Fruit fly (Drosophila melanogaster) whole organism, embryonic: ENCODE measurements around the gene CG10560.
A peak's percentile ranks its signal among the peaks of the same experiment; 100 is the strongest.

Experiments
- Atf6 ChIP-seq: fragments of 200-800 bp; sonication (Bioruptor generic); IDR thresholded peaks from 2 replicates; pipeline ENCODE4 v1.3.6; 2022; ENCODE audit warnings: missing biosample characterization, missing genetic modification characterization
- CG10147 ChIP-seq: fragments of 200-800 bp; sonication (Bioruptor generic); optimal IDR thresholded peaks from 2 replicates; lab custom pipeline; 2019; ENCODE audit warnings: missing biosample characterization, mild to moderate bottlenecking, missing genetic modification characterization, moderate library complexity
- CG10431 ChIP-seq: fragments of 200-800 bp; sonication (Bioruptor generic); optimal IDR thresholded peaks from 3 replicates; lab custom pipeline; 2018; ENCODE audit warnings: missing biosample characterization, mild to moderate bottlenecking, missing genetic modification characterization
- CG12071 ChIP-seq: fragments of 200-800 bp; sonication (Bioruptor generic); optimal IDR thresholded peaks from 3 replicates; lab custom pipeline; 2018; ENCODE audit warnings: missing biosample characterization, mild to moderate bottlenecking, missing genetic modification characterization
- CG13775 ChIP-seq: fragments of 200-800 bp; sonication (Bioruptor generic); optimal IDR thresholded peaks from 3 replicates; lab custom pipeline; 2017; ENCODE audit warnings: missing biosample characterization, mild to moderate bottlenecking, missing genetic modification characterization
- CG14050 ChIP-seq: fragments of 200-800 bp; sonication (Bioruptor generic); IDR thresholded peaks from 3 replicates; pipeline ENCODE4 v1.3.6; 2022; ENCODE audit warnings: missing biosample characterization, missing genetic modification characterization
- CG15601 ChIP-seq: fragments of 200-800 bp; sonication (Bioruptor generic); optimal IDR thresholded peaks from 3 replicates; lab custom pipeline; 2019; ENCODE audit warnings: missing biosample characterization, mild to moderate bottlenecking, missing genetic modification characterization, moderate library complexity
- CG16813 ChIP-seq: fragments of 200-800 bp; sonication (Bioruptor generic); IDR thresholded peaks from 3 replicates; pipeline ENCODE4 v1.3.6; 2022; ENCODE audit warnings: missing biosample characterization, missing genetic modification characterization; ENCODE audit not compliant: partially characterized antibody
- CG16863 ChIP-seq: fragments of 200-800 bp; sonication (Bioruptor generic); optimal IDR thresholded peaks from 3 replicates; lab custom pipeline; 2016; ENCODE audit warnings: missing biosample characterization, missing genetic modification characterization
- CG2116 ChIP-seq: fragments of 200-800 bp; sonication (Bioruptor generic); optimal IDR thresholded peaks from 3 replicates; lab custom pipeline; 2018; ENCODE audit warnings: missing biosample characterization, mild to moderate bottlenecking, missing genetic modification characterization
- CG30020 ChIP-seq: fragments of 200-800 bp; optimal IDR thresholded peaks from 2 replicates; lab custom pipeline; 2019; ENCODE audit warnings: missing biosample characterization, mild to moderate bottlenecking, missing genetic modification characterization, moderate library complexity
- CG30403 ChIP-seq: fragments of 200-800 bp; sonication (Bioruptor generic); optimal IDR thresholded peaks from 3 replicates; lab custom pipeline; 2016; ENCODE audit warnings: missing biosample characterization, missing genetic modification characterization
- CG3163 ChIP-seq: fragments of 200-800 bp; sonication (Bioruptor generic); optimal IDR thresholded peaks from 3 replicates; lab custom pipeline; 2016; ENCODE audit warnings: missing biosample characterization, missing genetic modification characterization
- CG33213 ChIP-seq: fragments of 200-800 bp; sonication (Bioruptor generic); optimal IDR thresholded peaks from 3 replicates; lab custom pipeline; 2016; ENCODE audit warnings: missing biosample characterization, missing genetic modification characterization
- CG3838 ChIP-seq: fragments of 200-800 bp; sonication (Bioruptor generic); optimal IDR thresholded peaks from 3 replicates; lab custom pipeline; 2016; ENCODE audit warnings: missing biosample characterization, missing genetic modification characterization
- CG4360 ChIP-seq: fragments of 200-800 bp; sonication (Bioruptor generic); IDR thresholded peaks from 2 replicates; pipeline ENCODE4 v1.3.6; 2022; ENCODE audit warnings: missing biosample characterization, missing genetic modification characterization
- CG9727 ChIP-seq: fragments of 200-800 bp; sonication (Bioruptor generic); optimal IDR thresholded peaks from 3 replicates; lab custom pipeline; 2017; ENCODE audit warnings: missing biosample characterization, mild to moderate bottlenecking, missing genetic modification characterization
- CHES-1-like ChIP-seq: fragments of 200-800 bp; sonication (Bioruptor generic); optimal IDR thresholded peaks from 2 replicates; lab custom pipeline; 2016; ENCODE audit warnings: missing biosample characterization, missing genetic modification characterization
- Deaf1 ChIP-seq: fragments of 200-800 bp; optimal IDR thresholded peaks from 3 replicates; lab custom pipeline; 2019; ENCODE audit warnings: missing biosample characterization, mild to moderate bottlenecking, missing genetic modification characterization, moderate library complexity
- Dll ChIP-seq: fragments of 200-800 bp; sonication (Bioruptor generic); IDR thresholded peaks from 4 replicates; pipeline ENCODE4 v1.3.6; 2022; ENCODE audit warnings: missing biosample characterization, missing genetic modification characterization; ENCODE audit not compliant: partially characterized antibody
- Fer2 ChIP-seq: fragments of 200-800 bp; sonication (Bioruptor generic); optimal IDR thresholded peaks from 2 replicates; lab custom pipeline; 2018; ENCODE audit warnings: missing biosample characterization, mild to moderate bottlenecking, missing genetic modification characterization, moderate library complexity
- HLH54F ChIP-seq: fragments of 200-800 bp; sonication (Bioruptor generic); optimal IDR thresholded peaks from 3 replicates; lab custom pipeline; 2016; ENCODE audit warnings: missing biosample characterization, missing genetic modification characterization
- Max ChIP-seq: fragments of 200-800 bp; sonication (Bioruptor generic); optimal IDR thresholded peaks from 2 replicates; lab custom pipeline; 2016; ENCODE audit warnings: missing biosample characterization, mild to moderate bottlenecking, missing genetic modification characterization
- NC2β ChIP-seq: fragments of 200-800 bp; sonication (Bioruptor generic); optimal IDR thresholded peaks from 2 replicates; lab custom pipeline; 2016; ENCODE audit warnings: missing biosample characterization, missing genetic modification characterization
- Neu2 ChIP-seq: fragments of 200-800 bp; sonication (Bioruptor generic); optimal IDR thresholded peaks from 3 replicates; lab custom pipeline; 2016; ENCODE audit warnings: missing biosample characterization, missing genetic modification characterization, borderline replicate concordance
- Ravus ChIP-seq: fragments of 200-800 bp; sonication (Bioruptor generic); IDR thresholded peaks from 2 replicates; pipeline ENCODE4 v1.3.6; 2022; ENCODE audit warnings: missing biosample characterization, missing genetic modification characterization
- Side ChIP-seq: fragments of 200-800 bp; sonication (Bioruptor generic); optimal IDR thresholded peaks from 2 replicates; lab custom pipeline; 2016; ENCODE audit warnings: missing biosample characterization, missing genetic modification characterization
- Trl ChIP-seq, 3 experiments: fragments of >200 bp in 2 of 3; fragments of 200-800 bp in 1 of 3; sonication (Bioruptor generic) in 1 of 3; optimal IDR thresholded peaks; 2 replicates in 1 of 3; 3 replicates in 2 of 3; lab custom pipeline; 2016 to 2017; ENCODE audit warnings: missing biosample characterization in 1 of 3, missing genetic modification characterization in 1 of 3
- Xbp1 ChIP-seq: fragments of 200-800 bp; sonication (Bioruptor generic); optimal IDR thresholded peaks from 3 replicates; lab custom pipeline; 2016; ENCODE audit warnings: missing biosample characterization, mild to moderate bottlenecking, missing genetic modification characterization
- ase ChIP-seq: fragments of 200-800 bp; sonication (Bioruptor generic); IDR thresholded peaks from 3 replicates; pipeline ENCODE4 v1.3.6; 2022; ENCODE audit warnings: missing biosample characterization, missing genetic modification characterization
- bbx ChIP-seq: fragments of 200-800 bp; sonication (Bioruptor generic); IDR thresholded peaks from 2 replicates; pipeline ENCODE4 v1.3.6; 2022; ENCODE audit warnings: missing biosample characterization, missing genetic modification characterization; ENCODE audit not compliant: partially characterized antibody
- bowl ChIP-seq: fragments of 200-800 bp; sonication (Bioruptor generic); IDR thresholded peaks from 2 replicates; pipeline ENCODE4 v1.3.6; 2022; ENCODE audit warnings: missing biosample characterization, missing genetic modification characterization
- en ChIP-seq: fragments of 200-800 bp; sonication (Bioruptor generic); optimal IDR thresholded peaks from 2 replicates; lab custom pipeline; 2016; ENCODE audit warnings: missing biosample characterization, missing genetic modification characterization
- gsb-n ChIP-seq: fragments of 200-800 bp; sonication (Bioruptor generic); optimal IDR thresholded peaks from 3 replicates; lab custom pipeline; 2018; ENCODE audit warnings: missing biosample characterization, mild to moderate bottlenecking, missing genetic modification characterization
- her ChIP-seq: fragments of 200-800 bp; sonication (Bioruptor generic); optimal IDR thresholded peaks from 2 replicates; lab custom pipeline; 2016; ENCODE audit warnings: missing biosample characterization, missing genetic modification characterization
- jing ChIP-seq: fragments of 200-800 bp; sonication (Bioruptor generic); optimal IDR thresholded peaks from 2 replicates; lab custom pipeline; 2018; ENCODE audit warnings: missing biosample characterization, mild to moderate bottlenecking, missing genetic modification characterization
- lbe ChIP-seq: fragments of 200-800 bp; sonication (Bioruptor generic); optimal IDR thresholded peaks from 2 replicates; lab custom pipeline; 2016; ENCODE audit warnings: missing biosample characterization, mild to moderate bottlenecking, missing genetic modification characterization
- nerfin-1 ChIP-seq: fragments of 200-800 bp; sonication (Bioruptor generic); optimal IDR thresholded peaks from 3 replicates; lab custom pipeline; 2019; ENCODE audit warnings: missing biosample characterization, mild to moderate bottlenecking, missing genetic modification characterization, moderate library complexity
- oc ChIP-seq: fragments of 200-800 bp; sonication (Bioruptor generic); optimal IDR thresholded peaks from 2 replicates; lab custom pipeline; 2018; ENCODE audit warnings: missing biosample characterization, mild to moderate bottlenecking, missing genetic modification characterization, moderate library complexity
- pan ChIP-seq, 4 experiments: fragments of >200 bp in 3 of 4; fragments of 200-800 bp in 1 of 4; sonication (Bioruptor generic) in 1 of 4; optimal IDR thresholded peaks in 3 of 4; IDR thresholded peaks in 1 of 4; 2 replicates each; pipeline versions ENCODE4 v1.3.6 to Lab custom; 2017 to 2022; ENCODE audit warnings: missing biosample characterization in 2 of 4, missing genetic modification characterization in 2 of 4, mixed read lengths in 1 of 4
- pnt ChIP-seq: fragments of 200-800 bp; sonication (Bioruptor generic); optimal IDR thresholded peaks from 3 replicates; lab custom pipeline; 2016; ENCODE audit warnings: missing biosample characterization, missing genetic modification characterization
- shn ChIP-seq: fragments of 200-800 bp; sonication (Bioruptor generic); optimal IDR thresholded peaks from 3 replicates; lab custom pipeline; 2016; ENCODE audit warnings: missing biosample characterization, missing genetic modification characterization
- sisA ChIP-seq: fragments of 200-800 bp; sonication (Bioruptor generic); IDR thresholded peaks from 2 replicates; pipeline ENCODE4 v1.3.6; 2022; ENCODE audit warnings: missing biosample characterization, missing genetic modification characterization
- slbo ChIP-seq: fragments of 200-800 bp; sonication (Bioruptor generic); IDR thresholded peaks from 2 replicates; pipeline ENCODE4 v1.3.6; 2022; ENCODE audit warnings: missing biosample characterization, missing genetic modification characterization
- sqz ChIP-seq: fragments of 200-800 bp; sonication (Bioruptor generic); optimal IDR thresholded peaks from 3 replicates; lab custom pipeline; 2018; ENCODE audit warnings: missing biosample characterization, mild to moderate bottlenecking, missing genetic modification characterization
- stwl ChIP-seq: fragments of 200-800 bp; sonication (Bioruptor generic); optimal IDR thresholded peaks from 3 replicates; lab custom pipeline; 2018; ENCODE audit warnings: missing biosample characterization, mild to moderate bottlenecking, missing genetic modification characterization, moderate library complexity
- sug ChIP-seq: fragments of 200-800 bp; optimal IDR thresholded peaks from 2 replicates; lab custom pipeline; 2019; ENCODE audit warnings: missing biosample characterization, mild to moderate bottlenecking, missing genetic modification characterization, moderate library complexity
- tx ChIP-seq: fragments of 200-800 bp; sonication (Bioruptor generic); optimal IDR thresholded peaks from 2 replicates; lab custom pipeline; 2016; ENCODE audit warnings: missing biosample characterization, missing genetic modification characterization
- vnd ChIP-seq: fragments of 200-800 bp; sonication (Bioruptor generic); IDR thresholded peaks from 3 replicates; pipeline ENCODE4 v1.3.6; 2022; ENCODE audit warnings: missing biosample characterization, missing genetic modification characterization; ENCODE audit not compliant: partially characterized antibody
- yki ChIP-seq: fragments of >200 bp; optimal IDR thresholded peaks from 3 replicates; lab custom pipeline; 2018

Gene CG10560

dm6 chr3R:25331103-25331502 is 11.2 kb upstream of the CG10560 start, which contains the start of gene CHKov2:
Gene CHKov2 (minus strand): TSS chr3R:25331203.
- TF ChIP-seq Trl (optimal IDR thresholded peaks at IDR 0.05; lab: Kevin White, UChicago) (peak in 1 of 2 experiments; percentile 11), Trl (GFP tag; optimal IDR thresholded peaks at IDR 0.05; lab: Kevin White, UChicago) (no peak), ase (GFP tag; lab: Robert Waterston, UW) (no peak), vnd (GFP tag; lab: Robert Waterston, UW) (no peak), CG16863 (GFP tag; lab: Kevin White, UChicago) (no peak), CG3163 (GFP tag; lab: Kevin White, UChicago) (peak; percentile 55), CG15601 (tag; lab: Kevin White, UChicago) (no peak), yki (lab: Kevin White, UChicago) (no peak), her (no peak)
- TF ChIP-seq, all 482 proteins: peak for 2

- TF ChIP-seq CG2116 (GFP tag; lab: Kevin White, UChicago) (no peak), HLH54F (GFP tag; lab: Kevin White, UChicago) (no peak), CG9727 (GFP tag; lab: Kevin White, UChicago) (no peak), jing (GFP tag; lab: Kevin White, UChicago) (no peak), Deaf1 (peak; percentile 50), CG16813 (GFP tag; lab: Robert Waterston, UW) (no peak), sisA (GFP tag; lab: Robert Waterston, UW) (no peak), CG4360 (GFP tag; lab: Robert Waterston, UW) (no peak), bbx (peak; percentile 39; the same call in 1 of the 2 replicates), lbe (GFP tag; lab: Kevin White, UChicago) (no peak), CG13775 (no peak), nerfin-1 (tag; lab: Kevin White, UChicago) (no peak), sug (no peak), stwl (tag; lab: Kevin White, UChicago) (no peak), sqz (no peak), Ravus (GFP tag; lab: Robert Waterston, UW) (no peak), oc (tag; lab: Kevin White, UChicago) (no peak), CG30403 (GFP tag; lab: Kevin White, UChicago) (no peak), CG10147 (GFP tag; lab: Kevin White, UChicago) (no peak), CG14050 (GFP tag; lab: Robert Waterston, UW) (no peak), gsb-n (tag; lab: Kevin White, UChicago) (no peak), CG30020 (tag; lab: Kevin White, UChicago) (no peak), bowl (no peak), tx (GFP tag; lab: Kevin White, UChicago) (no peak), en (GFP tag; lab: Kevin White, UChicago) (no peak), pan (optimal IDR thresholded peaks at IDR 0.05; lab: Kevin White, UChicago) (no peak), pan (GFP tag; optimal IDR thresholded peaks at IDR 0.05 in 1 of 2, IDR thresholded peaks at IDR 0.05 in 1 of 2) (peak in 1 of 2 experiments; percentile 11), Fer2 (tag; lab: Kevin White, UChicago) (no peak), pnt (GFP tag; lab: Kevin White, UChicago) (no peak), Side (GFP tag; lab: Kevin White, UChicago) (no peak), CG3838 (no peak), CG12071 (GFP tag; lab: Kevin White, UChicago) (no peak), Xbp1 (GFP tag; lab: Kevin White, UChicago) (no peak), CG10431 (GFP tag; lab: Kevin White, UChicago) (no peak), shn (GFP tag; lab: Kevin White, UChicago) (no peak), Neu2 (no peak), NC2β (no peak), Dll (GFP tag; lab: Robert Waterston, UW) (no peak), CG33213 (no peak), slbo (no peak), Max (GFP tag; lab: Kevin White, UChicago) (no peak), Atf6 (GFP tag; lab: Robert Waterston, UW) (no peak), CHES-1-like (GFP tag; lab: Kevin White, UChicago) (no peak)
Measured at dm6 chr3R:25329079-25329478, 9.2 kb upstream of the CG10560 start, which contains the start of gene CHKov1. Gene CHKov1 (minus strand): TSS chr3R:25329316.
